Worm (Caenorhabditis elegans) whole organism, young adult: ENCODE results near the gene lin-13.

Experiments
- C17E4.6 ChIP-seq: fragments of 200-800 bp; sonication (Bioruptor generic); IDR thresholded peaks from 2 replicates; pipeline ENCODE4 v1.3.6; 2022; ENCODE audit warnings: missing genetic modification reagents, missing genetic modification characterization, missing compliant biosample characterization
- F57C9.4 ChIP-seq: sonication (generic microtip); optimal IDR thresholded peaks from 2 replicates; lab custom pipeline; 2017; ENCODE audit warnings: mild to moderate bottlenecking, missing genetic modification characterization, missing compliant biosample characterization
- ZK185.1 ChIP-seq: sonication (generic microtip); optimal IDR thresholded peaks from 2 replicates; lab custom pipeline; 2016; ENCODE audit warnings: mild to moderate bottlenecking, missing genetic modification characterization, missing compliant biosample characterization; ENCODE audit not compliant: poor library complexity, severe bottlenecking
- cebp-1 ChIP-seq, 2 experiments: fragments of 200-800 bp in 1 of 2; sonication (Bioruptor generic) in 1 of 2; sonication (generic microtip) in 1 of 2; IDR thresholded peaks in 1 of 2; optimal IDR thresholded peaks in 1 of 2; 2 replicates each; pipeline versions ENCODE4 v1.3.6 to Lab custom; 2017 to 2022; ENCODE audit warnings: missing compliant biosample characterization in 2 of 2, missing genetic modification characterization in 2 of 2, mild to moderate bottlenecking in 1 of 2, missing genetic modification reagents in 1 of 2, moderate library complexity in 1 of 2
- hrde-1 ChIP-seq: sonication (generic microtip); optimal IDR thresholded peaks from 2 replicates; lab custom pipeline; 2016; ENCODE audit warnings: missing genetic modification characterization, mild to moderate bottlenecking, missing compliant biosample characterization, moderate library complexity, missing genotype, missing genetic modification reagents, borderline replicate concordance
- lin-35 ChIP-seq, 3 experiments: fragments of 150-350 bp in 2 of 3; sonication (generic microtip) in 1 of 3; optimal IDR thresholded peaks; 2 replicates each; lab custom pipeline; 2014 to 2018; ENCODE audit warnings: missing biosample characterization in 3 of 3, missing genetic modification characterization in 3 of 3, missing genetic modification reagents in 3 of 3
- madf-10 ChIP-seq: sonication (generic microtip); optimal IDR thresholded peaks from 2 replicates; lab custom pipeline; 2016; ENCODE audit warnings: mild to moderate bottlenecking, missing genetic modification characterization, missing compliant biosample characterization
- nfya-1 ChIP-seq: sonication (generic microtip); optimal IDR thresholded peaks from 2 replicates; lab custom pipeline; 2017; ENCODE audit warnings: antibody characterized with exemption, missing compliant biosample characterization, missing genetic modification characterization, borderline replicate concordance; ENCODE audit not compliant: insufficient read depth
- nhr-120 ChIP-seq: fragments of 200-800 bp; sonication (Bioruptor generic); IDR thresholded peaks from 2 replicates; pipeline ENCODE4 v1.3.6; 2022; ENCODE audit warnings: missing genetic modification characterization, missing compliant biosample characterization
- nhr-179 ChIP-seq: sonication (generic microtip); optimal IDR thresholded peaks from 2 replicates; lab custom pipeline; 2016; ENCODE audit warnings: mild to moderate bottlenecking, missing genetic modification characterization, missing compliant biosample characterization
- sdz-38 ChIP-seq: sonication (generic microtip); optimal IDR thresholded peaks from 2 replicates; lab custom pipeline; 2016; ENCODE audit warnings: missing genotype, missing genetic modification characterization, missing compliant biosample characterization
- snpc-4 ChIP-seq, 5 experiments: fragments of 150-350 bp in 1 of 5; sonication (generic microtip) in 4 of 5; optimal IDR thresholded peaks; 2 replicates each; lab custom pipeline; 2014 to 2018; ENCODE audit warnings: missing genetic modification characterization in 5 of 5, missing biosample characterization in 3 of 5, antibody characterized with exemption in 2 of 5, mild to moderate bottlenecking in 2 of 5, missing compliant biosample characterization in 2 of 5, missing genotype in 2 of 5, moderate library complexity in 2 of 5, missing genetic modification reagents in 1 of 5
- tlf-1 ChIP-seq: fragments of 200-800 bp; sonication (Bioruptor generic); optimal IDR thresholded peaks from 2 replicates; lab custom pipeline; 2018; ENCODE audit warnings: mild to moderate bottlenecking, missing genetic modification characterization, missing compliant biosample characterization

DNA sequence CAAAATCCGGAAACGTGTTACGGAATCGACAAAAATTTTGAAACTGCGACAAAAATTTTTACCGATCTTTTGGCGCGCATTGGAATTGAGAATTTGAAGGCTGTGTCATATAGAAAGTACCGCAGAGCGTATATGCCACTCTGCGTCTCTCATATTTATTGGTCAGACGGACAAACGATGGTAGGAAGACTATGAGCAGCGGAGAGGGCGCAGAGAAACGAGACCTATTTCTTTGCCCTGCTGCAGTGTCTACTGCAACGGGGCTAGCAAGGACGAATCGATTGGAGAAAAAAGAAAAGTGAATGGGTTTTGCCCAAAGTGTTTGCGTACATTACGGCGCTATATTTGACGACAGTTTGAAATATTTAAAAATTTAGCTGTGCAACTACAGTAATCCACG is 775 bp upstream of the lin-13 start:
- TF ChIP-seq nhr-120 (no peak), madf-10 (peak; percentile 39), nfya-1 (tag; lab: Kevin White, UChicago) (no peak), hrde-1 (tag; lab: Kevin White, UChicago) (no peak), sdz-38 (tag; lab: Kevin White, UChicago) (no peak), snpc-4 (GFP tag; optimal IDR thresholded peaks at IDR 0.05; lab: Kevin White, UChicago) (no peak), snpc-4 (tag; optimal IDR thresholded peaks at IDR 0.05; lab: Kevin White, UChicago) (peak in 3 of 4 experiments; percentile 35 to 52 (median 40)), tlf-1 (GFP tag; lab: Kevin White, UChicago) (peak; percentile 13), F57C9.4 (tag; lab: Kevin White, UChicago) (no peak), ZK185.1 (peak; percentile 28), cebp-1 (GFP tag; IDR thresholded peaks at IDR 0.05; lab: Robert Waterston, UW) (no peak), cebp-1 (tag; optimal IDR thresholded peaks at IDR 0.05; lab: Kevin White, UChicago) (peak; percentile 76), lin-35 (GFP tag; optimal IDR thresholded peaks at IDR 0.05; lab: Kevin White, UChicago) (peak in 1 of 3 experiments; percentile 76), nhr-179 (no peak), C17E4.6 (GFP tag; lab: Robert Waterston, UW) (no peak)
